Fruit fly (Drosophila melanogaster) S2 (cell line): Measurements from ENCODE around the gene RecQ4.

Experiments used
- CG8478 ChIP-seq: fragments of >200 bp; optimal IDR thresholded peaks from 2 replicates; lab custom pipeline; 2018
- CTCF ChIP-seq, 2 experiments: fragments of >200 bp; optimal IDR thresholded peaks; 2 replicates each; lab custom pipeline; 2018

DNA sequence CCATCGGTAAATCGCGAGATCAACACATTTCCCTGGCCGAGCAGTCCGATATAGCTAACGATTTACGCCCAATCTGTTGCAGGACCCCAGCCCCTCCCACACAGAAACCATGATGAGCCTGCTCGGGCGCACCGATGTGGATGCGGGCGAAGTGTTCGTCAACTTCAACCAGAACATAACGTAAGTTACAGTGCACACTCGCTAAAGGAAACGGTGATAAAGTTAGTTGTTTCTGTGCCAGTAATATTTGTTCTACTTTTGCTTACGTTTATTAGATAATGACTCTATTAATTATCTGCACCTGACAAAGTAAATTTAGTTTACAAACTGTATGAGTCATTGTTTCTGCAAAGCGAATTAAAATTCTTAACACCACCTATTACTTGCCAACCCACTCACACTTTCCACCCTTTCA is 11.6 kb upstream of the RecQ4 start:
- no peak for TF ChIP-seq CTCF (optimal IDR thresholded peaks at IDR 0.05; lab: Kevin White, UChicago)
- TF ChIP-seq CG8478 (lab: Kevin White, UChicago) = no peak
